Fruit fly (Drosophila melanogaster): Measurements from ENCODE around the gene CG8028.

Gene CG8028

DNA sequence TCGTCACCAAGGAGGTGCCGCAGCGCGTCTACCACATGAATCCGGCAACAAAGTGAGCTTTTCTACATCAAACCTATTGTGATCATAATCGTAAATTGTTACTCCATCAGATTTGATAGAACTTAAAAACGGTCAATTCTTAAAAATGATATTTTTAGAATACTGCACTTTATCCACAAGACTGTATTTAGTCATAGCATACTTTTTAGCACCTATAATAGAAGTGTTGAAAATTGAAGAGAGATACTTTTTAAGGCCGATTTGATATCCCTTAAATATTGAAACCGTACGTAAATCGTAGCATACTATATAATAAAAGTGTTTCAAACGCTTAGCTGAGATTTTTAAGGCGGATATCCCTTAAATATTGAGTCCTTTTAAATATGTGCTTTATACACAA lies 30.0 kb downstream of the CG8028 start:
- TF ChIP-seq CG15710 (tag; optimal IDR thresholded peaks at IDR 0.05): no peak
- no peak for TF ChIP-seq Pif1A (GFP tag; optimal IDR thresholded peaks at IDR 0.05)
- TF ChIP-seq rn (GFP tag; IDR thresholded peaks at IDR 0.05): no peak
- no peak for TF ChIP-seq D1 (tag; optimal IDR thresholded peaks at IDR 0.05)
- TF ChIP-seq CG34367 (tag; optimal IDR thresholded peaks at IDR 0.05): no peak
- TF ChIP-seq CG10348 (GFP tag; IDR thresholded peaks at IDR 0.05): no peak
- TF ChIP-seq CG32121 (GFP tag; IDR thresholded peaks at IDR 0.05): no peak
- TF ChIP-seq CG14655 (GFP tag; optimal IDR thresholded peaks at IDR 0.05): no peak
- no peak for TF ChIP-seq fd96Ca (GFP tag; IDR thresholded peaks at IDR 0.05)
- TF ChIP-seq CG4496 (GFP tag; IDR thresholded peaks at IDR 0.05): no peak
- no peak for TF ChIP-seq EcR (GFP tag; optimal IDR thresholded peaks at IDR 0.05)
- TF ChIP-seq gl (tag; optimal IDR thresholded peaks at IDR 0.05): no peak

dm6 chrX:19249339-19249738 lies 30.8 kb downstream of the CG8028 start:
- TF ChIP-seq CG34367 (tag; optimal IDR thresholded peaks at IDR 0.05): no peak
- no peak for TF ChIP-seq Pif1B (GFP tag; optimal IDR thresholded peaks at IDR 0.05)
- no peak for TF ChIP-seq CG17806 (tag; optimal IDR thresholded peaks at IDR 0.05)
- no peak for TF ChIP-seq CG4496 (GFP tag; IDR thresholded peaks at IDR 0.05)
- no peak for TF ChIP-seq Snoo (tag; optimal IDR thresholded peaks at IDR 0.05)
- no peak for TF ChIP-seq rn (GFP tag; IDR thresholded peaks at IDR 0.05)
- TF ChIP-seq CG8301 (tag; optimal IDR thresholded peaks at IDR 0.05): no peak
- no peak for TF ChIP-seq CG12605 (GFP tag; IDR thresholded peaks at IDR 0.05)
- TF ChIP-seq CG32121 (GFP tag; IDR thresholded peaks at IDR 0.05): no peak
- TF ChIP-seq CG15710 (tag; optimal IDR thresholded peaks at IDR 0.05): no peak

DNA sequence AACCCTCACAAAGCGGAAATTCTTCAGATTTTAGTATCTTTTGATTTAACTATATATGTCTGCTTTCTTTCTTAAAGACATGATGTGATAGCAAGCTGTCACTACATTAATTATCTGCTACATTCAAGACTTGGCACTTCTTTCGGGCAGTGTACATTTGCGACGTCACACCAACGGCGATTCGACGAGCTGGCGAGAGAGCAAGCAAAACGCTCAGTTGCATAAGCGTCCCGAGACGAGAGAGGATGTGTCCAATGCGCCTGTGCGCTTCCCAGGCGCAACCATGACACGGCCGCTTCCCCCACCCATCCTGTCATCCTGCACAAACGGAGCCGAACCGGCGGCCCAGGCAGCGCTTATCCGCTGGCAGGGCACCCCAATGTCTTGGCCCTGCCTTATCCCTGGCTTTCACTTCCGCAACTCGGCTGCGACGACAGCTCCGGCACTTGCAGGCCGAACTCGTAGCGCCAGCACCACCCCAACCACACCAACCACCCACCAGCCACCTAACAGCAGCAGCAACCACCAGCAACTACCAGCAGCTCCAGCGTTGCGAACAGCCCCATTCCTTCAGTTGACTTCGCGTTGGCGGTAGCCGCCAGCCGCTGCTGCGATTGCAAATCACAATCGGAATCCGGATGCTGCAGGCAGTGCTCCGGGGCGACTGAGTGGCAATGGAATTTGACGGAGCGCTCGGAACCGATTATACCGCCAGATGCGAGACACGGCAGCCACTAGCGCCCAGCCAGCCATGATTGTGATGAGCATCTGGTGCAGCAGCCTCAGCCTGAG lies 31.5 kb downstream of the CG8028 start, which contains the start of gene Hs3st-B:
Gene Hs3st-B, plus strand, starts transcription at position 214 of the 792 bp plus-strand sequence.
- TF ChIP-seq CG4496 (GFP tag; IDR thresholded peaks at IDR 0.05): peak; percentile 52; the same call in 1 of the 3 replicates
- peak; percentile 86 for TF ChIP-seq CG13204 (GFP tag; optimal IDR thresholded peaks at IDR 0.05)
- no peak for TF ChIP-seq CG14655 (GFP tag; optimal IDR thresholded peaks at IDR 0.05)

dm6 chrX:19247200-19248052 lies 32.7 kb downstream of the CG8028 start, which contains the start of gene CG7992:
Gene CG7992, minus strand, starts transcription at chrX:19247250.
- TF ChIP-seq Pif1A (GFP tag; optimal IDR thresholded peaks at IDR 0.05) (no peak), Snoo (tag; optimal IDR thresholded peaks at IDR 0.05) (no peak), fd96Ca (GFP tag; IDR thresholded peaks at IDR 0.05) (no peak), CG8159 (tag; optimal IDR thresholded peaks at IDR 0.05) (peak; percentile 40), rn (GFP tag; IDR thresholded peaks at IDR 0.05) (no peak), CG4496 (GFP tag; IDR thresholded peaks at IDR 0.05) (0 out of 3 replicates have a peak, but pooled peaks have one; percentile 39)

DNA sequence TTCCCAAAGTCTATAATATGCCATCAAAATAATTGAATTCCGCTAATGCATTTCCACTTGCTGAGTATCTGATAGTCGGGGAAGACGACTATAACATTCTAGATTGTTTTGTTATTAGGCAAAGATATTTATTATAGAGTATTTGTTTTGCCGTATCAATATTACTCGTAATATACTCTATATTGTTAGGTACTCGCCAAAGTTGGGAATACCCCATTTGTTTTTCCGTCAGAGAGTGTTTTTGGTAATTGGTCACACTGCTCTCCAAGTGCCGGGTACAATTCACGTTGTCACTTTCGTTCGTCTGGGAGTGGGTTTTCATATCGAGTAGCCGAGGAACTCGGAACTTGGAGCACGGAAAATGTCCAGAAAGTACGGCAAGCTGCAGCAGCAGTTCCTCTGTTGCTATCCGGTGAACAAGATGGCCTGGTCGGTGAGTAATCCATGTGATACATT lies 36.7 kb downstream of the CG8028 start, which contains the start of gene CG7889:
Gene CG7889, plus strand, starts transcription at position 253 of the 456 bp plus-strand sequence.
- peak; percentile 48 for TF ChIP-seq CG8159 (tag; optimal IDR thresholded peaks at IDR 0.05)
- TF ChIP-seq D1 (tag; optimal IDR thresholded peaks at IDR 0.05): peak; percentile 8
- TF ChIP-seq CG8301 (tag; optimal IDR thresholded peaks at IDR 0.05): peak; percentile 31
- TF ChIP-seq Ets98B (GFP tag; IDR thresholded peaks at IDR 0.05): no peak
- TF ChIP-seq CG14655 (GFP tag; optimal IDR thresholded peaks at IDR 0.05): no peak
- peak; percentile 31 for TF ChIP-seq Pif1A (GFP tag; optimal IDR thresholded peaks at IDR 0.05)
- peak; percentile 17; the same call in 1 of the 2 replicates for TF ChIP-seq CG12605 (GFP tag; IDR thresholded peaks at IDR 0.05)

DNA sequence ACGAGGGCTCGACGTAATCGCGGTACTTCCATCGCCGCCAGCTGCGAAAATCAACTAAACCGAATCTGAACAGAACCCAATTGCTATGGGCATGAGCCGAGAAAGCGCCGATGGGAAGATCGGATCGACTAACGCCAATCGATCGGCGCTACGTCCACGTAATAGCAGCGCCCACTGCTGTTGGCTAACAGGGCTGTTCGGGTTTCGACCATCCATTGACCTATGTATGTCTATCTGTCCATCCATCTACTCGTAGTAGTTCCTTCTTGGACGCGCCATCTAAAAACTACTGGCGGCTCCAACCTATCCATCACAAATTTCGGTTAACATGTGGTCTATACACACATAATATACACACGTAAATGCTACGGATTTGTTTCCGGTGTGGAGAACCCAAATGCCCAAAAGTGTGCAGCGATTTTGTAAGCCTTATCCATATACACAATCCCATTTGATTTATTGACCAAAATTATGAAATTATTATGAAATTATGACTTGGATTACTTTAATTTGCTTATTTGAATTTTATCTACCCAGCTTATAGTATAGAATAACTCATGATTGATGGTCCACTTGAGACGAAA lies 38.3 kb downstream of the CG8028 start, which contains the start of gene CG14196:
Gene CG14196, minus strand, starts transcription at position 51 of the 584 bp plus-strand sequence.
- no peak for TF ChIP-seq EcR (GFP tag; optimal IDR thresholded peaks at IDR 0.05)
- TF ChIP-seq Pif1B (GFP tag; optimal IDR thresholded peaks at IDR 0.05): no peak
- no peak for TF ChIP-seq CG17806 (tag; optimal IDR thresholded peaks at IDR 0.05)
- TF ChIP-seq CG12605 (GFP tag; IDR thresholded peaks at IDR 0.05): no peak
- TF ChIP-seq CG4496 (GFP tag; IDR thresholded peaks at IDR 0.05): no peak
- no peak for TF ChIP-seq D1 (tag; optimal IDR thresholded peaks at IDR 0.05)
- TF ChIP-seq CG15710 (tag; optimal IDR thresholded peaks at IDR 0.05): no peak
- TF ChIP-seq Ets98B (GFP tag; IDR thresholded peaks at IDR 0.05): no peak
- no peak for TF ChIP-seq CG32121 (GFP tag; IDR thresholded peaks at IDR 0.05)
- TF ChIP-seq Snoo (tag; optimal IDR thresholded peaks at IDR 0.05): no peak
- TF ChIP-seq rn (GFP tag; IDR thresholded peaks at IDR 0.05): no peak
- no peak for TF ChIP-seq CG10348 (GFP tag; IDR thresholded peaks at IDR 0.05)
- TF ChIP-seq CG13204 (GFP tag; optimal IDR thresholded peaks at IDR 0.05): no peak

Measured in whole organism, pupa.